Worm (Caenorhabditis elegans): ENCODE data around the gene B0303.11.

B0303.11 gene

DNA sequence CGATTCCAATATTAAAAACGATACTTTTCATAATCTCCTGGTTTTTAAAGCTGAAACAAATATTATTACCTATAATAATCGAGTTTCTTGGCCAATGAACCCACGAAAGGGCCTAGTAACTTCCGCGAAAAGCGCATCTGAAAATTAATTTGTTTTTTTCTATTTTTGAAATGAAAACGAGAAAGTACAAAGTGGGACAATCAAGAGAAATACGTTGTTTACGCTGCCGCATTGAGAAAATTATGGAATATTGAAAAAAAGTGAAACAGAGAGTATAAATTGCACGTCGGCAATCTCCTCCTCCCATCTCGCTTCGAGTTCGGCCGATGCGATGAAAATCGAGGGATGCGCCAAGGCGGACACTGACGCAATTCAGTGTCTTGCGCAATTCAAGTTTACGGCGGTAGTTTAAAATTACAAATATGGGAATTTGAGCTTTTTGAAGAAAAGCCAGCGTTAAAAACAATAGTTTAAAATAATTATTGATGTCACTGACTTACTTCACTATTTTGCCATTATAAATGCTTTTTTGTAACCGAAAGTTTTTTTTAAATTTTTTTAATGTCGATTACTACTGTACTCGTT is 31.2 kb upstream of the B0303.11 start, which contains the start of gene pdhk-2 (continued):
- no peak for TF ChIP-seq ztf-25 (GFP tag; IDR thresholded peaks at IDR 0.05)
- TF ChIP-seq pha-4 (tag; optimal IDR thresholded peaks at IDR 0.05) = peak; percentile 46
- TF ChIP-seq nhr-120 (GFP tag; IDR thresholded peaks at IDR 0.05) = no peak
- peak; percentile 99 for TF ChIP-seq ztf-18 (tag; optimal IDR thresholded peaks at IDR 0.05)
- TF ChIP-seq sdz-38 (tag; optimal IDR thresholded peaks at IDR 0.05) = no peak
- TF ChIP-seq ceh-58 (GFP tag; IDR thresholded peaks at IDR 0.05) = no peak
- TF ChIP-seq xnd-1 (tag; optimal IDR thresholded peaks at IDR 0.05) = peak; percentile 76
- TF ChIP-seq egl-44 (GFP tag; IDR thresholded peaks at IDR 0.05) = no peak
- TF ChIP-seq C06A6.2 (GFP tag; conservative IDR thresholded peaks at IDR 0.05) = peak; percentile 71; the same call in 1 of the 2 replicates
- no peak for TF ChIP-seq fkh-3 (tag; optimal IDR thresholded peaks at IDR 0.05)

DNA sequence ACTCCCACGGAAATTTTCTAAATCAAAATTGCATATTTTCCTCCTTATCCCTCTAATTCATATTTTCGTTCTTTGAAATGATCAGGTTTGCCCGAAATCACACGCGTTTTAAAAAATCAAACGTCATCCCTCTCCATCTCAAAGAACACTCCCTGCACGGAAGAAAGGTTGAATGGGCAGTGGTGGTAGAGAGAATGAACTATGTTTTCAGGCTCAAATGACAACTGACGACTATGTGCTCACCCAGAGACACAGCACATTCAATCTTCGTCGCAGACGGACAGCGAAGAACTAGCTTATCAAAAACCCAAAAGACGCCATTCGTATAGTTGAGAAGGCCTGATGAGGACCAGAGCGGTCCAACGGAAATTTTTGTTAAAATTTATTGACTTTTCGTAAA is 29.6 kb upstream of the B0303.11 start:
- TF ChIP-seq him-1 (tag; optimal IDR thresholded peaks at IDR 0.05) (no peak), F37B4.10 (GFP tag; IDR thresholded peaks at IDR 0.05) (0 out of 2 replicates have a peak, but pooled peaks have one; percentile 46)

DNA sequence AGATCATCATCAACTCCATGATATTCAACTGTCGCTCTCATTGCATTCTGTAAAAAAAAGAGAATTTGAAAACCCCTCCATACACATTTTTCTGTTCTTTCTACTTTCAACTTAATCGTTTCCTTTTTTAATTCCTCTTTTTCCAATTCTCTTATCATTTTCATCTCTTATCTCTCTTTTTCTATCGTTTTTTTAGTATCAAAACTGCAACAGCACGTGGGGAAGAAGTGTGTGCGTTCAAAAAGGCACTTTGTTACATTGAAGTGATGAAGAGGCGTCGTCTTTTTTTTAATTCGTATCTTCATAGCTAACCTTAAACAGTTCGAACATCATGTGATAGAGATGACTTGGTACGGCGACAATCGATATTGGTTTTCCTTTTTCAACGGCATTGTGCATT is 28.9 kb upstream of the B0303.11 start:
- TF ChIP-seq K12H6.12 (tag; optimal IDR thresholded peaks at IDR 0.05) = no peak
- TF ChIP-seq ztf-22 (GFP tag; optimal IDR thresholded peaks at IDR 0.05) = no peak
- TF ChIP-seq madf-6 (GFP tag; IDR thresholded peaks at IDR 0.05) = no peak
- TF ChIP-seq K11D2.4 (GFP tag; IDR thresholded peaks at IDR 0.05) = 0 out of 2 replicates have a peak, but pooled peaks have one; percentile 15
- TF ChIP-seq gei-17 (GFP tag; optimal IDR thresholded peaks at IDR 0.05) = no peak
- TF ChIP-seq lin-40 (tag; optimal IDR thresholded peaks at IDR 0.05) = peak; percentile 64
- TF ChIP-seq ztf-6 (GFP tag; IDR thresholded peaks at IDR 0.05) = no peak
- TF ChIP-seq ztf-18 (tag; optimal IDR thresholded peaks at IDR 0.05) = no peak
- no peak for TF ChIP-seq B0035.1 (tag; optimal IDR thresholded peaks at IDR 0.05)
- TF ChIP-seq ztf-26 (tag; optimal IDR thresholded peaks at IDR 0.05) = peak; percentile 83
- no peak for TF ChIP-seq lir-1 (GFP tag; conservative IDR thresholded peaks at IDR 0.05)
- no peak for TF ChIP-seq akir-1 (GFP tag; optimal IDR thresholded peaks at IDR 0.05)
- no peak for TF ChIP-seq hmg-20 (GFP tag; IDR thresholded peaks at IDR 0.05)
- no peak for TF ChIP-seq cebp-1 (GFP tag; IDR thresholded peaks at IDR 0.05)
- TF ChIP-seq cebp-1 (tag; optimal IDR thresholded peaks at IDR 0.05) = peak; percentile 47
- TF ChIP-seq die-1 (tag; optimal IDR thresholded peaks at IDR 0.05) = no peak
- TF ChIP-seq zim-3 (tag; optimal IDR thresholded peaks at IDR 0.05) = no peak
- TF ChIP-seq hmg-1.2 (GFP tag; IDR thresholded peaks at IDR 0.05) = peak; percentile 23; the same call in 1 of the 2 replicates
- TF ChIP-seq dox-1 (GFP tag; IDR thresholded peaks at IDR 0.05) = peak; percentile 35; the same call in 1 of the 2 replicates
- TF ChIP-seq F10E7.11 (tag; optimal IDR thresholded peaks at IDR 0.05) = no peak
- TF ChIP-seq madf-8 (GFP tag; conservative IDR thresholded peaks at IDR 0.05) = no peak
- TF ChIP-seq lin-35 (GFP tag; optimal IDR thresholded peaks at IDR 0.05) = no peak
- peak; percentile 44 for TF ChIP-seq attf-5 (GFP tag; optimal IDR thresholded peaks at IDR 0.05)
- peak in 1 of 2 experiments; percentile 45 for TF ChIP-seq let-607 (tag; optimal IDR thresholded peaks at IDR 0.05)
- TF ChIP-seq tbp1 (GFP tag; optimal IDR thresholded peaks at IDR 0.05) = peak; percentile 30
- TF ChIP-seq mcd-1 (GFP tag; IDR thresholded peaks at IDR 0.05) = no peak
- no peak for TF ChIP-seq mel-28 (tag; optimal IDR thresholded peaks at IDR 0.05; ENCODE audit: borderline replicate concordance)
- no peak for TF ChIP-seq chd-7 (tag; optimal IDR thresholded peaks at IDR 0.05)
- no peak for TF ChIP-seq F57C9.4 (tag; optimal IDR thresholded peaks at IDR 0.05)
- TF ChIP-seq F37B4.10 (GFP tag; IDR thresholded peaks at IDR 0.05) = no peak
- TF ChIP-seq ama-1 (optimal IDR thresholded peaks at IDR 0.05) = no peak
- no peak for TF ChIP-seq ama-1 (GFP tag; optimal IDR thresholded peaks at IDR 0.05)
- TF ChIP-seq nhr-80 (tag; optimal IDR thresholded peaks at IDR 0.05) = peak; percentile 89
- TF ChIP-seq somi-1 (GFP tag; optimal IDR thresholded peaks at IDR 0.05) = peak; percentile 73
- no peak for TF ChIP-seq ceh-40 (GFP tag; IDR thresholded peaks at IDR 0.05)
- TF ChIP-seq T26A5.8 (tag; optimal IDR thresholded peaks at IDR 0.05) = no peak
